Worm (Caenorhabditis elegans) whole organism, early embryonic: Measurements from ENCODE around the gene srbc-68.

ENCODE experiments used
- F13C5.2 ChIP-seq: sonication (generic microtip); optimal IDR thresholded peaks from 2 replicates; lab custom pipeline; 2017; ENCODE audit warnings: mild to moderate bottlenecking, missing genetic modification characterization, inconsistent platforms, missing compliant biosample characterization
- flt-1 ChIP-seq: fragments of 200-800 bp; sonication (Bioruptor generic); IDR thresholded peaks from 2 replicates; pipeline ENCODE4 v1.3.6; 2022; ENCODE audit warnings: missing genetic modification characterization, missing compliant biosample characterization
- sea-1 ChIP-seq: fragments of 200-800 bp; sonication (Bioruptor generic); conservative IDR thresholded peaks from 2 replicates; pipeline ENCODE4 v1.3.6; 2022; ENCODE audit warnings: missing genetic modification characterization, missing compliant biosample characterization

DNA sequence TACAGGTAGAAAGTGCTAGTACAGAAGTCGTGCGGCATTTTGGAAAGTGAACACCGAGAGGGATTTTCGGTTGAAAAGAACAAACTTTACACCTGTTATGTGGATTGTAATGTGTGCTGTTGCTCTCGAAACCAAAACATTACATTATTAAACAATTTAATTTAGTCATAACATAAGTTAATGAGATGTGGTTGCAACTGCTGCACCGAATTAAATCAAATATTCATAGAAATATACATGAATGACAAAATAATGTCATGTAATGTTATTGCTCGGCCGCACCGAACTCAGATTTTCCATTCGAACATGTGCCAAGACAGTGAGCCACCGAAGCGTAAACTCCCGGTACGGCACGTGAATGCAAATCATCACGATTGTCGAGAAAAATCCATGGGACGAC is 48.5 kb upstream of the srbc-68 start, which contains the start of gene srh-213:
- TF ChIP-seq F13C5.2 (no peak), sea-1 (GFP tag; lab: Robert Waterston, UW) (no peak), flt-1 (GFP tag; lab: Robert Waterston, UW) (no peak)
